5 worm cellular contexts compared by ENCODE assay signal in the genomic region with DNA sequence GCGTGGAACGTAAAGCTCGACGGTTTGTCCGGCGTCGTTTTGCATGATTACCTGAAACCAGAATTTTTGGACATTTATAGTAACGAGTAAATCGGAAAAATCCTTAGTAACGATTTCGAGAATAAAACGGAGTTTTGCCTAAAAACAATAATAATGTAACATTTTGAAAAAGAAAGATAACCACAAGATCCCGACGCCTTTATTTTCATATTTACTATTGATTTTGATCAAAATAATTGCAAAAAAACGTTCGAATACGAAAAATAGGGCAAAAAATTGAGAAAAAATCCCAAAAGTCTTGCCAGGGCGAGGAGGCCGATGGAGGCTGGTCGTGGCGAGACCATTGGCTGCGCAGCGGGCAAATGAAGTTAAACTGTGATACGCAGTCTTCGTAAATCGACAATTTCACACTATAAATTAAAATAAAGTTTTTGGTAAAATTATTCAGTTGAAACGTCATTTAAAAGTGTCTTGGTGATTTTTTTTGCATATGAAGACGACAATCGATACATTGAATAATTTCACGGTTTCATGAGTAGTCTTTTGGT.
TF ChIP-seq lines count a peak whose summit lies in the region.

Gene rps-21 (minus strand): TSS at position 51 of the 548 bp plus-strand sequence.

TF ChIP-seq in whole organism, L1 larva, 84 proteins besides CTCF, POLR2A, EP300 and RAD21 (continues in another document):
- peak; percentile 84 to 92 for TF ChIP-seq lin-35 (GFP tag; optimal IDR thresholded peaks at IDR 0.05; lab: Kevin White, UChicago)
- no peak for TF ChIP-seq efl-3 (GFP tag; optimal IDR thresholded peaks at IDR 0.05; lab: Kevin White, UChicago)
- TF ChIP-seq hlh-4 (tag; optimal IDR thresholded peaks at IDR 0.05; lab: Kevin White, UChicago) = no peak
- TF ChIP-seq ceh-90 (tag; optimal IDR thresholded peaks at IDR 0.05; lab: Kevin White, UChicago) = no peak
- TF ChIP-seq nhr-12 (tag; optimal IDR thresholded peaks at IDR 0.05; lab: Kevin White, UChicago) = no peak
- TF ChIP-seq lir-3 (tag; optimal IDR thresholded peaks at IDR 0.05; lab: Kevin White, UChicago; ENCODE audit: poor library complexity) = peak; percentile 47
- no peak for TF ChIP-seq unc-98 (GFP tag; IDR thresholded peaks at IDR 0.05; lab: Robert Waterston, UW)
- no peak for TF ChIP-seq ces-1 (GFP tag; optimal IDR thresholded peaks at IDR 0.05; lab: Kevin White, UChicago)
- peak; percentile 71 for TF ChIP-seq C04F5.9 (tag; optimal IDR thresholded peaks at IDR 0.05; lab: Kevin White, UChicago)
- TF ChIP-seq nhr-47 (tag; optimal IDR thresholded peaks at IDR 0.05; lab: Kevin White, UChicago) = peak; percentile 84
- peak; percentile 63 for TF ChIP-seq grh-1 (GFP tag; IDR thresholded peaks at IDR 0.05; lab: Robert Waterston, UW)
- peak; percentile 88 for TF ChIP-seq tbx-2 (tag; optimal IDR thresholded peaks at IDR 0.05; lab: Kevin White, UChicago)
- peak; percentile 70 for TF ChIP-seq unc-130 (tag; optimal IDR thresholded peaks at IDR 0.05; lab: Kevin White, UChicago)
- peak; percentile 71 for TF ChIP-seq unc-86 (tag; optimal IDR thresholded peaks at IDR 0.05; lab: Kevin White, UChicago)
- peak; percentile 29 for TF ChIP-seq ztf-4 (tag; optimal IDR thresholded peaks at IDR 0.05; lab: Kevin White, UChicago)
- peak; percentile 75 for TF ChIP-seq skn-1 (tag; optimal IDR thresholded peaks at IDR 0.05; lab: Kevin White, UChicago)
- 0 out of 2 replicates have a peak, but pooled peaks have one; percentile 9 for TF ChIP-seq ceh-88 (GFP tag; IDR thresholded peaks at IDR 0.05; lab: Robert Waterston, UW)

TF ChIP-seq in whole organism, L3 larva, 47 proteins besides CTCF, POLR2A, EP300 and RAD21 (continues in another document):
- TF ChIP-seq mml-1 (tag; optimal IDR thresholded peaks at IDR 0.05; lab: Kevin White, UChicago) (no peak), nhr-67 (tag; optimal IDR thresholded peaks at IDR 0.05; lab: Kevin White, UChicago) (no peak), eor-1 (tag; optimal IDR thresholded peaks at IDR 0.05; lab: Kevin White, UChicago) (no peak), fos-1 (tag; optimal IDR thresholded peaks at IDR 0.05; lab: Kevin White, UChicago) (no peak), hmg-11 (tag; optimal IDR thresholded peaks at IDR 0.05; lab: Kevin White, UChicago) (no peak), ceh-82 (tag; optimal IDR thresholded peaks at IDR 0.05; lab: Kevin White, UChicago) (peak; percentile 26), fkh-2 (tag; optimal IDR thresholded peaks at IDR 0.05; lab: Kevin White, UChicago) (no peak), unc-39 (tag; optimal IDR thresholded peaks at IDR 0.05; lab: Kevin White, UChicago) (no peak), nhr-237 (tag; optimal IDR thresholded peaks at IDR 0.05; lab: Kevin White, UChicago) (no peak), mdl-1 (tag; optimal IDR thresholded peaks at IDR 0.05; lab: Kevin White, UChicago) (no peak), nhr-43 (tag; optimal IDR thresholded peaks at IDR 0.05; lab: Kevin White, UChicago; ENCODE audit: poor library complexity, severe bottlenecking) (peak; percentile 48), elt-1 (tag; optimal IDR thresholded peaks at IDR 0.05; lab: Kevin White, UChicago) (no peak), R02D3.7 (tag; optimal IDR thresholded peaks at IDR 0.05; lab: Kevin White, UChicago) (peak; percentile 96), elt-2 (tag; optimal IDR thresholded peaks at IDR 0.05; lab: Kevin White, UChicago) (peak; percentile 62), tbx-2 (tag; optimal IDR thresholded peaks at IDR 0.05; lab: Kevin White, UChicago) (peak; percentile 9), lsy-12 (tag; optimal IDR thresholded peaks at IDR 0.05; lab: Kevin White, UChicago) (no peak), nhr-77 (tag; optimal IDR thresholded peaks at IDR 0.05; lab: Kevin White, UChicago) (peak; percentile 4), ceh-9 (tag; optimal IDR thresholded peaks at IDR 0.05; lab: Kevin White, UChicago) (no peak)

TF ChIP-seq in whole organism, early embryonic, 17 proteins besides CTCF, POLR2A, EP300 and RAD21:
- TF ChIP-seq F13C5.2 (tag; optimal IDR thresholded peaks at IDR 0.05; lab: Kevin White, UChicago) = peak; percentile 47
- no peak for TF ChIP-seq flt-1 (GFP tag; IDR thresholded peaks at IDR 0.05; lab: Robert Waterston, UW)
- no peak for TF ChIP-seq tra-4 (tag; optimal IDR thresholded peaks at IDR 0.05; lab: Kevin White, UChicago)
- no peak for TF ChIP-seq ceh-36 (tag; optimal IDR thresholded peaks at IDR 0.05; lab: Kevin White, UChicago)
- peak; percentile 24 for TF ChIP-seq hmg-4 (GFP tag; optimal IDR thresholded peaks at IDR 0.05; lab: Kevin White, UChicago)
- no peak for TF ChIP-seq scrt-1 (GFP tag; IDR thresholded peaks at IDR 0.05; lab: Robert Waterston, UW)
- TF ChIP-seq B0310.2 (tag; optimal IDR thresholded peaks at IDR 0.05; lab: Kevin White, UChicago) = no peak
- TF ChIP-seq hmbx-1 (tag; optimal IDR thresholded peaks at IDR 0.05; lab: Kevin White, UChicago) = no peak
- TF ChIP-seq pes-1 (GFP tag; IDR thresholded peaks at IDR 0.05; lab: Robert Waterston, UW) = 0 out of 2 replicates have a peak, but pooled peaks have one; percentile 32
- TF ChIP-seq aly-1 (tag; optimal IDR thresholded peaks at IDR 0.05; lab: Kevin White, UChicago) = no peak
- TF ChIP-seq tbx-37 (GFP tag; conservative IDR thresholded peaks at IDR 0.05; lab: Robert Waterston, UW) = no peak; the same call in 1 of the 2 replicates
- no peak for TF ChIP-seq ceh-13 (GFP tag; optimal IDR thresholded peaks at IDR 0.05; lab: Kevin White, UChicago)
- TF ChIP-seq ets-7 (tag; optimal IDR thresholded peaks at IDR 0.05; lab: Kevin White, UChicago) = no peak
- TF ChIP-seq sea-1 (GFP tag; conservative IDR thresholded peaks at IDR 0.05; lab: Robert Waterston, UW) = no peak
- no peak for TF ChIP-seq ama-1 (optimal IDR thresholded peaks at IDR 0.05; lab: Kevin White, UChicago)
TF ChIP-seq in whole organism, early embryonic: peak in this region for 3.

TF ChIP-seq in whole organism, midembryonic, 9 proteins besides CTCF, POLR2A, EP300 and RAD21:
- peak; percentile 55; the same call in 1 of the 2 replicates for TF ChIP-seq ztf-23 (GFP tag; IDR thresholded peaks at IDR 0.05; lab: Robert Waterston, UW)
- no peak for TF ChIP-seq tab-1 (GFP tag; IDR thresholded peaks at IDR 0.05; lab: Robert Waterston, UW)
- TF ChIP-seq ref-1 (GFP tag; conservative IDR thresholded peaks at IDR 0.05; lab: Robert Waterston, UW) = no peak
- no peak for TF ChIP-seq med-1 (GFP tag; optimal IDR thresholded peaks at IDR 0.05; lab: Kevin White, UChicago; ENCODE audit: insufficient read depth)
- TF ChIP-seq cog-1 (tag; optimal IDR thresholded peaks at IDR 0.05; lab: Kevin White, UChicago) = peak; percentile 34
- no peak for TF ChIP-seq klf-2 (GFP tag; conservative IDR thresholded peaks at IDR 0.05; lab: Robert Waterston, UW)
- no peak for TF ChIP-seq ztf-29 (GFP tag; IDR thresholded peaks at IDR 0.05; lab: Robert Waterston, UW)
- 0 out of 2 replicates have a peak, but pooled peaks have one; percentile 4 for TF ChIP-seq flt-1 (GFP tag; IDR thresholded peaks at IDR 0.05; lab: Robert Waterston, UW)

TF ChIP-seq in whole organism, young adult, 124 proteins besides CTCF, POLR2A, EP300 and RAD21 (continues in another document):
- no peak for TF ChIP-seq T07F8.4 (tag; optimal IDR thresholded peaks at IDR 0.05; lab: Kevin White, UChicago)
- TF ChIP-seq zfh-2 (GFP tag; conservative IDR thresholded peaks at IDR 0.05; lab: Robert Waterston, UW) = no peak
- TF ChIP-seq athp-1 (tag; optimal IDR thresholded peaks at IDR 0.05; lab: Kevin White, UChicago) = no peak
- TF ChIP-seq unc-130 (GFP tag; optimal IDR thresholded peaks at IDR 0.05; lab: Kevin White, UChicago) = no peak
- TF ChIP-seq F57C9.4 (tag; optimal IDR thresholded peaks at IDR 0.05; lab: Kevin White, UChicago) = no peak
- no peak for TF ChIP-seq B0261.1 (tag; optimal IDR thresholded peaks at IDR 0.05; lab: Kevin White, UChicago)
- no peak for TF ChIP-seq ets-4 (GFP tag; optimal IDR thresholded peaks at IDR 0.05; lab: Kevin White, UChicago)
- TF ChIP-seq nhr-179 (tag; optimal IDR thresholded peaks at IDR 0.05; lab: Kevin White, UChicago) = no peak
- TF ChIP-seq lin-26 (GFP tag; IDR thresholded peaks at IDR 0.05; lab: Robert Waterston, UW) = no peak
- peak; percentile 89 for TF ChIP-seq hmg-1.2 (GFP tag; IDR thresholded peaks at IDR 0.05; lab: Robert Waterston, UW)
- TF ChIP-seq hmg-20 (GFP tag; IDR thresholded peaks at IDR 0.05; lab: Robert Waterston, UW) = no peak
- TF ChIP-seq hrde-1 (tag; optimal IDR thresholded peaks at IDR 0.05; lab: Kevin White, UChicago; ENCODE audit: borderline replicate concordance) = no peak
- no peak for TF ChIP-seq ceh-79 (tag; optimal IDR thresholded peaks at IDR 0.05; lab: Kevin White, UChicago)
- no peak for TF ChIP-seq unc-62 (GFP tag; optimal IDR thresholded peaks at IDR 0.05; lab: Kevin White, UChicago)
- no peak for TF ChIP-seq let-607 (tag; optimal IDR thresholded peaks at IDR 0.05; lab: Kevin White, UChicago)
- TF ChIP-seq ZK185.1 (tag; optimal IDR thresholded peaks at IDR 0.05; lab: Kevin White, UChicago; ENCODE audit: poor library complexity, severe bottlenecking) = no peak
- TF ChIP-seq cebp-1 (GFP tag; IDR thresholded peaks at IDR 0.05; lab: Robert Waterston, UW) = 0 out of 2 replicates have a peak, but pooled peaks have one; percentile 10
- peak; percentile 42 for TF ChIP-seq cebp-1 (tag; optimal IDR thresholded peaks at IDR 0.05; lab: Kevin White, UChicago)
- TF ChIP-seq zim-3 (tag; optimal IDR thresholded peaks at IDR 0.05; lab: Kevin White, UChicago) = no peak
- TF ChIP-seq ccch-3 (GFP tag; optimal IDR thresholded peaks at IDR 0.05; lab: Kevin White, UChicago) = no peak
- TF ChIP-seq lag-1 (GFP tag; IDR thresholded peaks at IDR 0.05; lab: Robert Waterston, UW) = no peak
- peak; percentile 77 for TF ChIP-seq pbrm-1 (GFP tag; IDR thresholded peaks at IDR 0.05; lab: Robert Waterston, UW)
- TF ChIP-seq ama-1 (optimal IDR thresholded peaks at IDR 0.05; lab: Kevin White, UChicago) = no peak
- no peak for TF ChIP-seq ama-1 (GFP tag; optimal IDR thresholded peaks at IDR 0.05; lab: Kevin White, UChicago)
- TF ChIP-seq snpc-1.3 (tag; optimal IDR thresholded peaks at IDR 0.05; lab: Kevin White, UChicago; ENCODE audit: insufficient read depth) = peak; percentile 26
- peak; percentile 59 for TF ChIP-seq madf-6 (GFP tag; IDR thresholded peaks at IDR 0.05; lab: Robert Waterston, UW)
- no peak for TF ChIP-seq aptf-3 (GFP tag; IDR thresholded peaks at IDR 0.05; lab: Robert Waterston, UW)
- no peak for TF ChIP-seq B0035.1 (tag; optimal IDR thresholded peaks at IDR 0.05; lab: Kevin White, UChicago)
- TF ChIP-seq sptf-2 (GFP tag; optimal IDR thresholded peaks at IDR 0.05; lab: Kevin White, UChicago) = no peak
- TF ChIP-seq snpc-4 (GFP tag; optimal IDR thresholded peaks at IDR 0.05; lab: Kevin White, UChicago) = peak; percentile 18
- peak; percentile 23 to 56 (median 42) for TF ChIP-seq snpc-4 (tag; optimal IDR thresholded peaks at IDR 0.05; lab: Kevin White, UChicago)
- no peak for TF ChIP-seq nhr-27 (tag; optimal IDR thresholded peaks at IDR 0.05; lab: Kevin White, UChicago)
- no peak for TF ChIP-seq Y56A3A.18 (GFP tag; IDR thresholded peaks at IDR 0.05; lab: Robert Waterston, UW)
- no peak for TF ChIP-seq egl-18 (GFP tag; IDR thresholded peaks at IDR 0.05; lab: Robert Waterston, UW)

Comparison
In these comparisons a context has a peak if more than half of its experiments do, and no peak if none do; other contexts are left out.
1. Of the 8 proteins assayed by ChIP-seq in both whole organism, young adult and whole organism, L1 larva: peak only in whole organism, young adult: none; only in whole organism, L1 larva: nhr-90 and unc-130; in both: dpl-1, efl-1 and snpc-4; in neither: 2; mixed calls (peak in some experiments, not most) for 1.